Worm (Caenorhabditis elegans) whole organism, early embryonic: Measurements from ENCODE around the gene cbp-1.

Experiments used
- ama-1 ChIP-seq: fragments of 150-350 bp; optimal IDR thresholded peaks from 2 replicates; lab custom pipeline; 2014
- ceh-36 ChIP-seq: sonication (generic microtip); optimal IDR thresholded peaks from 2 replicates; lab custom pipeline; 2016; ENCODE audit warnings: missing genetic modification characterization, inconsistent platforms, missing compliant biosample characterization
- ets-7 ChIP-seq: sonication (generic microtip); optimal IDR thresholded peaks from 2 replicates; lab custom pipeline; 2016; ENCODE audit warnings: missing genotype, missing genetic modification characterization, missing compliant biosample characterization

DNA sequence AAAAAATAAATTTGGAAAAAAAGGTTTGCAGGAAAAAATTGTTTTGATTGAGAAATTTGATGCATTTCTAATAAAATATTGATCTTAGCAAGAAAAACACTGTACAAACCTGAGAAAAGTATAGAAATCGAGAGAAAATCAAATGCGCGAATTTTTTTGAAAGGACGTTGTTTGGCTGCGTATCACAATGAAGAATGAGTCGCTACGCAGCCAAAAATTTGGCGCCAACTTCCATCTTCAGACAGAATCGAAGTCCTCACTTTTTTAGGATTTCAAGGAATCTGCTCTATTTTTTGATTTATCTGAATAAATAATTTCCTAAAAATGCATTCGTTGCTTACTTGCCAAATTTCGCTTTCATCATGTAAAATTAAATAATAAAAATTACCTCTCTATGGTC lies 19.6 kb upstream of the cbp-1 start:
- no peak for TF ChIP-seq ceh-36 (tag; lab: Kevin White, UChicago)
- TF ChIP-seq ama-1 (lab: Kevin White, UChicago), result no peak
- no peak for TF ChIP-seq ets-7
